Worm (Caenorhabditis elegans): ENCODE measurements around the gene set-6.

Gene set-6

ce11 chrX:11965163-11965562 lies 9.3 kb downstream of the set-6 start (continued):
- TF ChIP-seq lsy-2 (tag; optimal IDR thresholded peaks at IDR 0.05) (no peak), nhr-47 (tag; optimal IDR thresholded peaks at IDR 0.05) (no peak), egl-27 (tag; optimal IDR thresholded peaks at IDR 0.05) (no peak), lin-14 (GFP tag; optimal IDR thresholded peaks at IDR 0.05) (peak; percentile 53), tbx-2 (tag; optimal IDR thresholded peaks at IDR 0.05) (peak; percentile 24), elt-3 (tag; optimal IDR thresholded peaks at IDR 0.05) (peak in 2 of 6 experiments; percentile 22 to 81), ztf-11 (tag; optimal IDR thresholded peaks at IDR 0.05) (no peak), efl-3 (GFP tag; optimal IDR thresholded peaks at IDR 0.05) (no peak), Y116A8C.19 (tag; optimal IDR thresholded peaks at IDR 0.05; ENCODE audit: borderline replicate concordance) (no peak)

ce11 chrX:11964555-11964954 lies 9.9 kb downstream of the set-6 start:
- TF ChIP-seq hpl-2 (GFP tag; optimal IDR thresholded peaks at IDR 0.05) (no peak), lin-14 (GFP tag; optimal IDR thresholded peaks at IDR 0.05) (peak; percentile 47), alr-1 (tag; optimal IDR thresholded peaks at IDR 0.05; ENCODE audit: borderline replicate concordance) (no peak), nhr-19 (GFP tag; conservative IDR thresholded peaks at IDR 0.05) (peak; percentile 3; the same call in 1 of the 2 replicates), isw-1 (GFP tag; IDR thresholded peaks at IDR 0.05) (no peak), elt-3 (tag; optimal IDR thresholded peaks at IDR 0.05) (peak in 5 of 6 experiments; percentile 14 to 93 (median 86)), nhr-71 (tag; optimal IDR thresholded peaks at IDR 0.05) (peak; percentile 38), nhr-12 (tag; optimal IDR thresholded peaks at IDR 0.05) (no peak), pqm-1 (tag; optimal IDR thresholded peaks at IDR 0.05) (peak; percentile 55), fkh-10 (GFP tag; optimal IDR thresholded peaks at IDR 0.05) (no peak), elt-2 (tag; optimal IDR thresholded peaks at IDR 0.05) (peak; percentile 67), lsy-2 (tag; optimal IDR thresholded peaks at IDR 0.05) (peak in 1 of 2 experiments; percentile 2)

ce11 chrX:11963659-11964058 lies 10.8 kb downstream of the set-6 start:
- TF ChIP-seq nhr-71 (tag; optimal IDR thresholded peaks at IDR 0.05) (peak; percentile 12), fos-1 (tag; optimal IDR thresholded peaks at IDR 0.05) (no peak), ama-1 (optimal IDR thresholded peaks at IDR 0.05) (no peak), grh-1 (GFP tag; IDR thresholded peaks at IDR 0.05) (peak; percentile 10; the same call in 1 of the 2 replicates), lin-14 (GFP tag; optimal IDR thresholded peaks at IDR 0.05) (peak; percentile 40), snu-23 (GFP tag; optimal IDR thresholded peaks at IDR 0.05) (peak; percentile 25), nhr-85 (tag) (peak; percentile 76), C16A3.4 (tag; optimal IDR thresholded peaks at IDR 0.05) (no peak), skn-1 (tag; optimal IDR thresholded peaks at IDR 0.05) (peak; percentile 10)

- peak; percentile 81 for TF ChIP-seq elt-2 (tag; optimal IDR thresholded peaks at IDR 0.05)
- no peak for TF ChIP-seq egl-27 (tag; optimal IDR thresholded peaks at IDR 0.05)
- no peak for TF ChIP-seq nhr-11 (tag; optimal IDR thresholded peaks at IDR 0.05)
- TF ChIP-seq ama-1 (optimal IDR thresholded peaks at IDR 0.05) = no peak
- no peak for TF ChIP-seq fos-1 (tag; optimal IDR thresholded peaks at IDR 0.05)
- TF ChIP-seq blmp-1 (tag; optimal IDR thresholded peaks at IDR 0.05) = peak; percentile 37
- peak; percentile 58 for TF ChIP-seq nhr-85 (tag)
- TF ChIP-seq irx-1 (tag; optimal IDR thresholded peaks at IDR 0.05) = no peak
- peak in 3 of 6 experiments; percentile 38 to 62 (median 60) for TF ChIP-seq elt-3 (tag; optimal IDR thresholded peaks at IDR 0.05)
- no peak for TF ChIP-seq Y116A8C.19 (tag; optimal IDR thresholded peaks at IDR 0.05; ENCODE audit: borderline replicate concordance)
- TF ChIP-seq dsc-1 (tag; optimal IDR thresholded peaks at IDR 0.05) = no peak
- TF ChIP-seq vab-15 (tag; optimal IDR thresholded peaks at IDR 0.05) = no peak
- TF ChIP-seq snpc-4 (tag; optimal IDR thresholded peaks at IDR 0.05) = no peak
- no peak for TF ChIP-seq lsy-2 (tag; optimal IDR thresholded peaks at IDR 0.05)
- no peak for TF ChIP-seq unc-30 (tag; optimal IDR thresholded peaks at IDR 0.05)
- TF ChIP-seq C34B4.2 (tag; optimal IDR thresholded peaks at IDR 0.05) = no peak
- no peak for TF ChIP-seq swsn-7 (tag; optimal IDR thresholded peaks at IDR 0.05)
- TF ChIP-seq sox-4 (tag; optimal IDR thresholded peaks at IDR 0.05) = no peak
- TF ChIP-seq ztf-11 (tag; optimal IDR thresholded peaks at IDR 0.05) = no peak
- TF ChIP-seq C16A3.4 (tag; optimal IDR thresholded peaks at IDR 0.05) = no peak
- TF ChIP-seq aly-2 (tag; optimal IDR thresholded peaks at IDR 0.05) = no peak
- TF ChIP-seq ceh-90 (tag; optimal IDR thresholded peaks at IDR 0.05) = no peak
These were observed 12.3 kb downstream of the set-6 start for ce11 chrX:11962050-11962788.

Data from whole organism, L1 larva.